Worm (Caenorhabditis elegans): ENCODE measurements around the gene F18E9.1.
"Not testable (repeated sequence)": the region's sequence is repeated elsewhere in the genome, so short reads cannot be mapped to it uniquely, and the experiment has no call there.

The F18E9.1 gene

DNA sequence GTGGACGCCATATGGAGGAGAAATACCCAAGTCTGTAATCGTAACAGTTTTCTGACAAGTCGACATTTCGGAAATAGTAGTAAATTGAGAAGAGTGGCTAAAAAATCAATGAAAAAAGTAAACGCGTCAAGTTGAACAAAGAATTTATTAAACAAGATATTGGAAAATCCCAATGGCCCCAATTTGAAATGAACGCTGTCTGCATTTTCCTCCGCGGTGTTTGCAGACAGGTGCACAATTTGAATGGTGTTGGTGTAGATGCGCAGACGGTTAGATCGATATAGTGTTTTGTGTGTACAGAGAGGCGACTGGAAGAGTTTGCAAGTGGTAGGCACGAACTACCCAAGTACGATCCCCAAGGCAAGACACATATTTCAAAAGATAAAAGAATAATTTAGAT lies 3.7 kb downstream of the F18E9.1 start, which contains the start of the genes H35N09.2 and H35N09.1 (continued):
- TF ChIP-seq nhr-237 (tag; optimal IDR thresholded peaks at IDR 0.05) (no peak), nhr-12 (tag; optimal IDR thresholded peaks at IDR 0.05) (no peak), nhr-23 (tag; optimal IDR thresholded peaks at IDR 0.05) (peak; percentile 68), elt-3 (tag; optimal IDR thresholded peaks at IDR 0.05) (no peak), unc-62 (GFP tag; optimal IDR thresholded peaks at IDR 0.05) (no peak), mdl-1 (tag; optimal IDR thresholded peaks at IDR 0.05) (no peak), aly-2 (tag; optimal IDR thresholded peaks at IDR 0.05) (no peak), nhr-11 (tag; optimal IDR thresholded peaks at IDR 0.05) (no peak), elt-2 (tag; optimal IDR thresholded peaks at IDR 0.05) (peak; percentile 34), egl-27 (tag; optimal IDR thresholded peaks at IDR 0.05) (no peak), R02D3.7 (tag; optimal IDR thresholded peaks at IDR 0.05) (no peak)

DNA sequence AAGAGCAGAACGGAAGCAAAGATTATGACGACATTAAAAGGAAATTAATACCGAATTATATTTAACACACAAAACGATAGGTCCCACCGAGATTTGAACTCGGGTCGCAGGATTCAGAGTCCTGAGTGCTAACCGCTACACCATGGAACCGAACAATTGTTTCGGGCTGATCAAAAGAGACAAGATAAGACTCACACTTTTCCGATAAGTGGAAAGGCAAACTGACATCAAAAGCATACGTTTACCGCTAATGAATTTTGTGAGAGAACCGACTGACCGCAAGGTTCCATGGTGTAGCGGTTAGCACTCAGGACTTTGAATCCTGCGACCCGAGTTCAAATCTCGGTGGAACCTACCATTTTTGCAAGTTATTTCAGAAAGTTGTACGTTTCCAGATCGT lies 7.4 kb downstream of the F18E9.1 start:
- TF ChIP-seq nhr-77 (tag; optimal IDR thresholded peaks at IDR 0.05) (peak; percentile 39), nhr-43 (tag; optimal IDR thresholded peaks at IDR 0.05; ENCODE audit: poor library complexity, severe bottlenecking) (peak; percentile 65), elt-2 (tag; optimal IDR thresholded peaks at IDR 0.05) (peak; percentile 47), tbx-2 (tag; optimal IDR thresholded peaks at IDR 0.05) (no peak), nhr-25 (tag; optimal IDR thresholded peaks at IDR 0.05) (peak; percentile 18), aly-2 (tag; optimal IDR thresholded peaks at IDR 0.05) (no peak), nfya-1 (tag; optimal IDR thresholded peaks at IDR 0.05; ENCODE audit: insufficient read depth) (peak; percentile 50), ztf-11 (tag; optimal IDR thresholded peaks at IDR 0.05) (no peak), nhr-12 (tag; optimal IDR thresholded peaks at IDR 0.05) (no peak), pqm-1 (tag; optimal IDR thresholded peaks at IDR 0.05) (peak; percentile 44), elt-3 (tag; optimal IDR thresholded peaks at IDR 0.05) (peak in 1 of 3 experiments; percentile 37)

DNA sequence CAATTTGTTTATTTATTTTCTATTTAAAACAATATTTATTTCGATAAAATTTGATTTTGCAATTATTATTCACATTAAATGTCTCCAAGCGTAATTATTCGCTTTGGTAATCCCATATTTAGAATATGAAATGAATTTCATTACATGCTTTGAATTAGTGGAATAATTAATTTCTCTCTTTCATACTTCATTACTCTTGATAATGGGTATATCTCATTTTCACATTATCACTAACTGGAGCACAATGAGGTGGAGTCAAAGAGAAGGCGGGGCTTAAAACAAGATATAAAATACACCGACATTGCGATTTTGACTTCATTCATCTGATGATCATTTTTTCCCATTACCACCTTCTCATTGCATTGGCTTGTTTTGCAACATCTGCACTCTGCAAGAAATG lies 9.3 kb downstream of the F18E9.1 start, which contains the start of gene K01A12.4:
Gene K01A12.4 (plus strand): TSS at position 301 of the 400 bp plus-strand sequence.
- not testable (repeated sequence) for TF ChIP-seq nhr-11 (tag; optimal IDR thresholded peaks at IDR 0.05); nhr-43 (tag; optimal IDR thresholded peaks at IDR 0.05; ENCODE audit: poor library complexity, severe bottlenecking); ceh-16 (tag; optimal IDR thresholded peaks at IDR 0.05)

DNA sequence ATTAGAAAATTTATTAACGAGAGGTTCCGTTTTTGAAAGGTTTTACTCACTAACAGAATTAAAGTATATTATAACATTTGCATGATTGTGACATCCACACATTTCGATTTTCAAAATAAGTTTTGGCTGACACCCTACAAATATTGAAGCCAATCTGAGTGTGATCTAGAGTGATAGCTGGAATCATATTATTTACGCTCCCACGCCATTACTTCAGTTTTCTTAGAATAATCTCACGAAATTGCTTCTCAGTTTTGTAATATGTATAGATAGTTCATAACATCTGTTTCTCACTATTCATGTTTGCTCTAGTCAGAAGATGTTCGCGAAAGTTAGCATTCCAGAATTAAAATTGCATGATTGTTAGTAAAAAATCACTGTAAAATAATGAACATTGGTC lies 10.9 kb downstream of the F18E9.1 start:
- no peak for TF ChIP-seq elt-1 (tag; optimal IDR thresholded peaks at IDR 0.05)
- TF ChIP-seq nhr-11 (tag; optimal IDR thresholded peaks at IDR 0.05): peak; percentile 63

- no peak for TF ChIP-seq pha-4 (tag; optimal IDR thresholded peaks at IDR 0.05)
- no peak for TF ChIP-seq ceh-9 (tag; optimal IDR thresholded peaks at IDR 0.05)
- no peak for TF ChIP-seq nhr-43 (tag; optimal IDR thresholded peaks at IDR 0.05; ENCODE audit: poor library complexity, severe bottlenecking)
- no peak for TF ChIP-seq unc-62 (GFP tag; optimal IDR thresholded peaks at IDR 0.05)
Observed at ce11 chrX:8613053-8613452, 11.7 kb downstream of the F18E9.1 start, which contains the start of gene K01A12.2. TSS of gene K01A12.2 (plus strand) at chrX:8613353.

- TF ChIP-seq elt-1 (tag; optimal IDR thresholded peaks at IDR 0.05): no peak
- no peak for TF ChIP-seq nhr-28 (tag; optimal IDR thresholded peaks at IDR 0.05)
- TF ChIP-seq skn-1 (tag; optimal IDR thresholded peaks at IDR 0.05): no peak
- no peak for TF ChIP-seq daf-12 (tag; optimal IDR thresholded peaks at IDR 0.05)
- TF ChIP-seq unc-39 (tag; optimal IDR thresholded peaks at IDR 0.05): no peak
- no peak for TF ChIP-seq ama-1 (optimal IDR thresholded peaks at IDR 0.05)
- peak; percentile 63 for TF ChIP-seq tbx-2 (tag; optimal IDR thresholded peaks at IDR 0.05)
- TF ChIP-seq nhr-76 (tag; optimal IDR thresholded peaks at IDR 0.05): no peak
- TF ChIP-seq ZK546.5 (tag; optimal IDR thresholded peaks at IDR 0.05): no peak
- no peak for TF ChIP-seq jun-1 (tag; optimal IDR thresholded peaks at IDR 0.05)
- no peak for TF ChIP-seq mml-1 (tag; optimal IDR thresholded peaks at IDR 0.05)
- TF ChIP-seq sea-2 (GFP tag; optimal IDR thresholded peaks at IDR 0.05): no peak
- peak; percentile 20 for TF ChIP-seq pha-4 (tag; optimal IDR thresholded peaks at IDR 0.05)
- TF ChIP-seq R02D3.7 (tag; optimal IDR thresholded peaks at IDR 0.05): no peak
- no peak for TF ChIP-seq aly-2 (tag; optimal IDR thresholded peaks at IDR 0.05)
- TF ChIP-seq nfya-1 (tag; optimal IDR thresholded peaks at IDR 0.05; ENCODE audit: insufficient read depth): peak; percentile 40
- TF ChIP-seq lsy-12 (tag; optimal IDR thresholded peaks at IDR 0.05): no peak
- no peak for TF ChIP-seq nhr-67 (tag; optimal IDR thresholded peaks at IDR 0.05)
- no peak for TF ChIP-seq egl-5 (tag; optimal IDR thresholded peaks at IDR 0.05)
- TF ChIP-seq elt-2 (tag; optimal IDR thresholded peaks at IDR 0.05): peak; percentile 21
- no peak for TF ChIP-seq nhr-23 (tag; optimal IDR thresholded peaks at IDR 0.05)
- TF ChIP-seq nhr-77 (tag; optimal IDR thresholded peaks at IDR 0.05): no peak
- no peak for TF ChIP-seq fos-1 (tag; optimal IDR thresholded peaks at IDR 0.05)
- TF ChIP-seq egl-27 (tag; optimal IDR thresholded peaks at IDR 0.05): peak; percentile 50
- peak; percentile 49 for TF ChIP-seq nhr-43 (tag; optimal IDR thresholded peaks at IDR 0.05; ENCODE audit: poor library complexity, severe bottlenecking)
- TF ChIP-seq ztf-4 (tag; optimal IDR thresholded peaks at IDR 0.05): no peak
- peak; percentile 8 for TF ChIP-seq ceh-28 (tag; optimal IDR thresholded peaks at IDR 0.05)
- no peak for TF ChIP-seq ceh-16 (tag; optimal IDR thresholded peaks at IDR 0.05)
- TF ChIP-seq nhr-237 (tag; optimal IDR thresholded peaks at IDR 0.05): no peak
- TF ChIP-seq fkh-10 (GFP tag; optimal IDR thresholded peaks at IDR 0.05): no peak
- TF ChIP-seq elt-3 (tag; optimal IDR thresholded peaks at IDR 0.05): no peak
Observed at ce11 chrX:8623840-8624591, 22.7 kb downstream of the F18E9.1 start.
